Fruit fly (Drosophila melanogaster): ENCODE data around the gene CG7694.

Gene CG7694

DNA sequence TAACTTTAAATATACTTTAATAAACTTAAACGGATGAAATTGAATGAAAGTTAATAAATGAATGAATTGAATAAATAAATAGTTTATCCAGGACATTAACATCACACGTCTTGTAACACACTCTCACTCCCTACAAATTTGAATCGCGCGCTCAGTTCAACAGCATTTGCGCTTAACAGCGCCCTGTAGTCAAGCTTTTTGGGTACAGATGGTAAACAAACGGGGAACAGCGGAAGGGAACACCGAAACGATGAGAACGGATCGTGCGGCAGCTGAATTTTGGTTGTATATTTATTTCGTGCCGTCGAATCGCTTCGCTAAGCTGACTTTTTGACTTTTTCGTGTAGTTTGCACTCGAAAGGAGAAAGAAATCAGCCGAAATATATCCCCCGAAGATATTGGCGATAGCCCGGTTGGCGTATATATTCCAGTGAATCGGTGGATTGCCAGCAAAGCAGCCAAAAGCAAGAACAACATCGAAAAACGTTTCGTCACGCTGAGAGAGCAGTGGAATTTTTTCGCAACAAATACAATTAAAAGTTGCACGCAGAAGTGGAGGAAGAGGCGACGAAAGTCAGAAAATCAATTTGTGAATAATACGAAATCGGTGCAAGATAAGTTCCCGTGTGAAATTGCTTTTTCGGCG is at the start of gene CG7694, which contains the start of gene fray:
CG7694 (plus strand) TSS at position 247 of the 646 bp plus-strand sequence.
fray (plus strand) TSS at position 247 of the 646 bp plus-strand sequence.
- TF ChIP-seq Ets98B (GFP tag; IDR thresholded peaks at IDR 0.05), result no peak
- TF ChIP-seq CG32121 (GFP tag; IDR thresholded peaks at IDR 0.05), result no peak
- no peak for TF ChIP-seq rn (GFP tag; IDR thresholded peaks at IDR 0.05)
- no peak for TF ChIP-seq CG17806 (tag; optimal IDR thresholded peaks at IDR 0.05)
- TF ChIP-seq EcR (GFP tag; optimal IDR thresholded peaks at IDR 0.05), result no peak
- no peak for TF ChIP-seq Snoo (tag; optimal IDR thresholded peaks at IDR 0.05)
- no peak for TF ChIP-seq CG9948 (tag; optimal IDR thresholded peaks at IDR 0.05)
- TF ChIP-seq CG8301 (tag; optimal IDR thresholded peaks at IDR 0.05), result no peak
- no peak for TF ChIP-seq CG34367 (tag; optimal IDR thresholded peaks at IDR 0.05)
- TF ChIP-seq Pif1A (GFP tag; optimal IDR thresholded peaks at IDR 0.05), result no peak

DNA sequence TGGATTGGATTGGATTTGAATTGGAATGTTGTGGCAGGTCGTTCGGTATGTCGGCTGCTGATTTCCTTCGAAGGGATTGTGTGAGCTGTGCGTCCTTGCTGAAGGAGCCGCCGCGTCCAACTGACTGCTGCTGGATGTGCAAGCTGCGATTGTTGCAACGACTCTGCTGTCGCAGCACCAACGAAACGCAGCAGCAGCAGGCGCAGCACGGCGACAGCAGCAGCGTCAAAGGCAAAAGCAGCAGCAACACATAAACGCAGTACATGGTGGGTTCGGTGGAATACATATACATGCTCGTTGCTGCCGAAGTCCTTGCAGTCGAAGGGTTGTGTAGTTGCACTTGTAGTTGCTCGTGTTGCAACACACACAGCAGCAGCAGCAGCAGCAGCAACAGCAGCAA is 27.4 kb upstream of the CG7694 start, which contains the start of gene fru:
fru (minus strand) TSS at position 101 of the 400 bp plus-strand sequence.
- no peak for TF ChIP-seq CG4496 (GFP tag; IDR thresholded peaks at IDR 0.05)
- no peak for TF ChIP-seq CG9948 (tag; optimal IDR thresholded peaks at IDR 0.05)
- no peak for TF ChIP-seq CG32121 (GFP tag; IDR thresholded peaks at IDR 0.05)
- TF ChIP-seq CG17806 (tag; optimal IDR thresholded peaks at IDR 0.05), result no peak
- no peak for TF ChIP-seq CG10348 (GFP tag; IDR thresholded peaks at IDR 0.05)
- TF ChIP-seq gl (tag; optimal IDR thresholded peaks at IDR 0.05), result no peak
- no peak for TF ChIP-seq EcR (GFP tag; optimal IDR thresholded peaks at IDR 0.05)
- TF ChIP-seq Pif1B (GFP tag; optimal IDR thresholded peaks at IDR 0.05), result no peak
- no peak for TF ChIP-seq CG8159 (tag; optimal IDR thresholded peaks at IDR 0.05)

DNA sequence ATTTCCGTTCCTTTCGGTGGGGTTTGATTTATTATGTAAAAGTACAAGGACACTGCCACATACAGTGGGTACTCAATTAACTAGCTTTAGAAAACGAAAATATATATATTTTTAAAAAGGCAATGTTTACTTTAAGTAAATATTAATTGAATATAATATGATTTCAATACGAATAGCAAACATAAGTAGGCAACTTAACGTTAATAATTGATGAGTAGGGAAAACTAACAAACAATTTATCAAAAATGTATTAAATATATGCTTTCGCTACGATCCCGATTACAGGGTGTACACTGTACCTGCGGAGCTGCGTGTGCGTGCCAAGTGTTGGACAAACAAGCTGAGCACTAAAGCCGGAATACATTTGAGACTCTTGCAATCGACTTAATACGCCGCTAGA is 26.7 kb upstream of the CG7694 start:
- TF ChIP-seq CG34367 (tag; optimal IDR thresholded peaks at IDR 0.05) (no peak), CG15710 (tag; optimal IDR thresholded peaks at IDR 0.05) (no peak), CG14655 (GFP tag; optimal IDR thresholded peaks at IDR 0.05) (no peak), CG8159 (tag; optimal IDR thresholded peaks at IDR 0.05) (no peak), CG8301 (tag; optimal IDR thresholded peaks at IDR 0.05) (no peak), Snoo (tag; optimal IDR thresholded peaks at IDR 0.05) (no peak), gl (tag; optimal IDR thresholded peaks at IDR 0.05) (no peak), CG9948 (tag; optimal IDR thresholded peaks at IDR 0.05) (no peak), CG4496 (GFP tag; IDR thresholded peaks at IDR 0.05) (no peak), CG13204 (GFP tag; optimal IDR thresholded peaks at IDR 0.05) (no peak), EcR (GFP tag; optimal IDR thresholded peaks at IDR 0.05) (no peak), CG10348 (GFP tag; IDR thresholded peaks at IDR 0.05) (no peak), CG17806 (tag; optimal IDR thresholded peaks at IDR 0.05) (no peak), fd96Ca (GFP tag; IDR thresholded peaks at IDR 0.05) (no peak), D1 (tag; optimal IDR thresholded peaks at IDR 0.05) (no peak), Ets98B (GFP tag; IDR thresholded peaks at IDR 0.05) (no peak), CG32121 (GFP tag; IDR thresholded peaks at IDR 0.05) (no peak), Pif1B (GFP tag; optimal IDR thresholded peaks at IDR 0.05) (no peak)

DNA sequence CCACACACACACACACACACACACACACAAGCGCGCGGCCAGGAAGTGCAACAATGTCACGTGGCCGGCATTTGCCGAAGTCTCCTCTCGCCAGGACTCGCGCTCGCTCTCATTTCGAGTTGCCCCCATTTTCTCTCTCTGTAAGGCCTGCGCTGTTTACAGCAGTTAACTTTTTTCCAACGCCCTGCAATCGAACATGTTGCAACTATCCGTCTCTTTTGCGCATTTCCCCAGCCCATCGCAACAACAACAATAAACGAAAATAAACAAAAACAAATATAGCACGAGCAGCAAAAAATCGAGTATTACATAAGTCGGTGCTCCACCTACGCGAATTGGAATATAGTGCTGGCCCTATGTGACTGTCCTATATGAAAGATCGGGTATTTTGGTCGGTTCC is 25.9 kb upstream of the CG7694 start:
- TF ChIP-seq CG8159 (tag; optimal IDR thresholded peaks at IDR 0.05), result no peak
- TF ChIP-seq CG10348 (GFP tag; IDR thresholded peaks at IDR 0.05), result no peak
- no peak for TF ChIP-seq CG32121 (GFP tag; IDR thresholded peaks at IDR 0.05)
- no peak for TF ChIP-seq CG8301 (tag; optimal IDR thresholded peaks at IDR 0.05)
- no peak for TF ChIP-seq CG14655 (GFP tag; optimal IDR thresholded peaks at IDR 0.05)
- no peak for TF ChIP-seq CG4496 (GFP tag; IDR thresholded peaks at IDR 0.05)
- no peak for TF ChIP-seq Pif1B (GFP tag; optimal IDR thresholded peaks at IDR 0.05)
- TF ChIP-seq Pif1A (GFP tag; optimal IDR thresholded peaks at IDR 0.05), result no peak
- TF ChIP-seq Ets98B (GFP tag; IDR thresholded peaks at IDR 0.05), result no peak

DNA sequence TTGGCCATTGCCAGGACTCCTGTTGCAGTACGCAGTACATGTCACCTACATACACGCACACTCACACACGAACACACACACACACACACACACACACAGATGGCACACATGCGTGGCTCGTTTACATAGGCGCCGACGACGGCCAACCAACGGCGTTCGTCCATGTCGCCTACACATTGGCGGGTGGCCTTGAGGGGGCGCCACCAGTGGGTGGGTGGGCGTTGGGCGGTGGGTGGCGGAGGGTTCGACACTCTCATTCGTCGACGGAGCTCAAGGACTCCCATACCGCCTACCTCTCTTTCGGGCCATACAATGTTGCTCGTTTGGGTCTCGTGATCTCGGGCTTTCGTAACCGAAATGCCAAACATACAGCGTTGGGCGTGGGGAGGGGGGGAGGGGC is 24.1 kb upstream of the CG7694 start:
- TF ChIP-seq Snoo (tag; optimal IDR thresholded peaks at IDR 0.05) (no peak), CG9948 (tag; optimal IDR thresholded peaks at IDR 0.05) (no peak), CG13204 (GFP tag; optimal IDR thresholded peaks at IDR 0.05) (no peak), CG17806 (tag; optimal IDR thresholded peaks at IDR 0.05) (no peak), CG14655 (GFP tag; optimal IDR thresholded peaks at IDR 0.05) (no peak), fd96Ca (GFP tag; IDR thresholded peaks at IDR 0.05) (no peak), CG8301 (tag; optimal IDR thresholded peaks at IDR 0.05) (no peak), rn (GFP tag; IDR thresholded peaks at IDR 0.05) (no peak), CG10348 (GFP tag; IDR thresholded peaks at IDR 0.05) (no peak), CG34367 (tag; optimal IDR thresholded peaks at IDR 0.05) (no peak), CG15710 (tag; optimal IDR thresholded peaks at IDR 0.05) (no peak), CG32121 (GFP tag; IDR thresholded peaks at IDR 0.05) (no peak), Ets98B (GFP tag; IDR thresholded peaks at IDR 0.05) (no peak), Pif1B (GFP tag; optimal IDR thresholded peaks at IDR 0.05) (no peak), EcR (GFP tag; optimal IDR thresholded peaks at IDR 0.05) (no peak), CG8159 (tag; optimal IDR thresholded peaks at IDR 0.05) (no peak)

DNA sequence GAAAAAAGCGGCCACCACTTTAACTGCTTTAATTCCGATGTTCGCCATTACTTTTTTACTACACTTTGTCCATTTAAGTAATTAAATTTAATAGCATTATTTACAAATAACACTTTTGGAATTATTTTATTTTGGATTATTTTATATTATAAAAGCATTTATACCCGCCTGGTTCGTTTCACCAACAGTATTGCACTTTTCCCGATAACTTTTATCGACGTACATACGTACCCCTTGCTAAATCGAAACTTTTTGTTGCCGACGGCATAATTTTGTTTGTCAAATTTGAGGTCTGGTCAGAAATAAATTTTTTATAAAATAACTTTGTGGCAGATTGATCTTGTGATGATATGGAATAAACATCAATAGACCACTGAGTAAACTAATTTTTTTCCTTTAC is 13.3 kb upstream of the CG7694 start, which contains the start of gene CG7691:
CG7691 (plus strand) TSS at position 301 of the 400 bp plus-strand sequence.
- no peak for TF ChIP-seq Pif1B (GFP tag; optimal IDR thresholded peaks at IDR 0.05)
- no peak for TF ChIP-seq CG17806 (tag; optimal IDR thresholded peaks at IDR 0.05)

DNA sequence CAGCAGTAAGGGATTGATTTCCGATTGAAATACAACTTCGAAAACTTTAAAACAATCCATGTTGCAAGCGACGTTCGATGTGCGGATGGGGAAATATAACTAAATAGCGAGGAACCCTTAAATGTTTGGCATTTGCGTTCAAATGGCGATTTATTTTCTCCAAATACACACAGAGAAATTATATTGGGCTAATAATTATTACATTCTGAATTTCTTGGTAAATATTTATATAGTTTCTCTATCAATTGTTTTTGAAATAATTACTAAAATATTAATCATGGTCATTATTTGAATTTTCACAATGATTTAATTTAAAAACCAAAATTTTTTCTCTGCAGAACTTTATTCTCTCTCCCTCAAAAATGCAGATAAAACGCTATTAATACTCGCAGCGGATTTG is 7.8 kb upstream of the CG7694 start, which contains the start of the genes CG43210 and hemo:
CG43210 (minus strand) TSS at position 101 of the 400 bp plus-strand sequence.
hemo (minus strand) TSS at position 101 of the 400 bp plus-strand sequence.
- TF ChIP-seq CG14655 (GFP tag; optimal IDR thresholded peaks at IDR 0.05) (peak; percentile 11), CG17806 (tag; optimal IDR thresholded peaks at IDR 0.05) (no peak), CG8159 (tag; optimal IDR thresholded peaks at IDR 0.05) (peak; percentile 31), CG4496 (GFP tag; IDR thresholded peaks at IDR 0.05) (no peak)

Measured in whole organism, pupa.